Fruit fly (Drosophila melanogaster) whole organism, embryonic: ENCODE measurements around the gene Arl5.

ENCODE experiments used
- BEAF-32 ChIP-seq: fragments of 200-800 bp; sonication (Bioruptor generic); optimal IDR thresholded peaks from 3 replicates; lab custom pipeline; 2017; ENCODE audit warnings: missing biosample characterization, missing genetic modification characterization, mild to moderate bottlenecking, moderate library complexity, missing genetic modification reagents
- Bgb ChIP-seq: fragments of 200-800 bp; sonication (Bioruptor generic); IDR thresholded peaks from 2 replicates; pipeline ENCODE4 v1.3.6; 2022; ENCODE audit warnings: missing biosample characterization, missing genetic modification characterization; ENCODE audit not compliant: partially characterized antibody
- CG10959 ChIP-seq: fragments of 200-800 bp; sonication (Bioruptor generic); IDR thresholded peaks from 2 replicates; pipeline ENCODE4 v1.3.6; 2022; ENCODE audit warnings: missing biosample characterization, missing genetic modification characterization
- CG11504 ChIP-seq: fragments of 200-800 bp; sonication (Bioruptor generic); optimal IDR thresholded peaks from 3 replicates; lab custom pipeline; 2019; ENCODE audit warnings: missing biosample characterization, mild to moderate bottlenecking, missing genetic modification characterization, moderate library complexity
- CG11696 ChIP-seq: fragments of 200-800 bp; sonication (Bioruptor generic); IDR thresholded peaks from 2 replicates; pipeline ENCODE4 v1.3.6; 2022; ENCODE audit warnings: missing biosample characterization, missing genetic modification characterization
- CG13287 ChIP-seq: fragments of 200-800 bp; sonication (Bioruptor generic); IDR thresholded peaks from 2 replicates; pipeline ENCODE4 v1.3.6; 2022; ENCODE audit warnings: missing biosample characterization, missing genetic modification characterization; ENCODE audit not compliant: partially characterized antibody
- CG15073 ChIP-seq: fragments of 200-800 bp; sonication (Bioruptor generic); optimal IDR thresholded peaks from 2 replicates; lab custom pipeline; 2016; ENCODE audit warnings: missing biosample characterization, missing genetic modification characterization
- CG15601 ChIP-seq: fragments of 200-800 bp; sonication (Bioruptor generic); optimal IDR thresholded peaks from 3 replicates; lab custom pipeline; 2019; ENCODE audit warnings: missing biosample characterization, mild to moderate bottlenecking, missing genetic modification characterization, moderate library complexity
- CG18011 ChIP-seq: fragments of 200-800 bp; sonication (Bioruptor generic); optimal IDR thresholded peaks from 2 replicates; lab custom pipeline; 2017; ENCODE audit warnings: missing biosample characterization, missing genetic modification characterization, mild to moderate bottlenecking, moderate library complexity, missing genotype
- CG18619 ChIP-seq: fragments of 200-800 bp; sonication (Bioruptor generic); optimal IDR thresholded peaks from 3 replicates; lab custom pipeline; 2017; ENCODE audit warnings: missing biosample characterization, mild to moderate bottlenecking, missing genetic modification characterization
- CG2116 ChIP-seq: fragments of 200-800 bp; sonication (Bioruptor generic); optimal IDR thresholded peaks from 3 replicates; lab custom pipeline; 2018; ENCODE audit warnings: missing biosample characterization, mild to moderate bottlenecking, missing genetic modification characterization
- CG3065 ChIP-seq: fragments of 200-800 bp; sonication (Bioruptor generic); optimal IDR thresholded peaks from 2 replicates; lab custom pipeline; 2016; ENCODE audit warnings: missing biosample characterization, missing genetic modification characterization
- CG31365 ChIP-seq: fragments of 200-800 bp; sonication (Bioruptor generic); optimal IDR thresholded peaks from 2 replicates; lab custom pipeline; 2018; ENCODE audit warnings: missing biosample characterization, mild to moderate bottlenecking, missing genetic modification characterization
- CG3281 ChIP-seq: fragments of 200-800 bp; sonication (Bioruptor generic); optimal IDR thresholded peaks from 3 replicates; lab custom pipeline; 2017; ENCODE audit warnings: missing biosample characterization, mild to moderate bottlenecking, missing genetic modification characterization
- CG33213 ChIP-seq: fragments of 200-800 bp; sonication (Bioruptor generic); optimal IDR thresholded peaks from 3 replicates; lab custom pipeline; 2016; ENCODE audit warnings: missing biosample characterization, missing genetic modification characterization
- CG42726 ChIP-seq: fragments of 200-800 bp; sonication (Bioruptor generic); IDR thresholded peaks from 2 replicates; pipeline ENCODE4 v1.3.6; 2022; ENCODE audit warnings: missing biosample characterization, missing genetic modification characterization; ENCODE audit not compliant: partially characterized antibody
- CG4404 ChIP-seq: fragments of 200-800 bp; sonication (Bioruptor generic); IDR thresholded peaks from 2 replicates; pipeline ENCODE4 v1.3.6; 2022; ENCODE audit warnings: missing biosample characterization, missing genetic modification characterization
- CG4617 ChIP-seq: fragments of 200-800 bp; sonication (Bioruptor generic); optimal IDR thresholded peaks from 3 replicates; lab custom pipeline; 2016; ENCODE audit warnings: missing biosample characterization, missing genetic modification characterization, borderline replicate concordance
- CG6654 ChIP-seq: fragments of 200-800 bp; sonication (Bioruptor generic); optimal IDR thresholded peaks from 2 replicates; lab custom pipeline; 2017; ENCODE audit warnings: missing biosample characterization, mild to moderate bottlenecking, missing genetic modification characterization
- CG7357 ChIP-seq: fragments of 200-800 bp; sonication (Bioruptor generic); IDR thresholded peaks from 3 replicates; pipeline ENCODE4 v1.3.6; 2022; ENCODE audit warnings: missing biosample characterization, missing genetic modification characterization
- CG7786 ChIP-seq: fragments of 200-800 bp; sonication (Bioruptor generic); optimal IDR thresholded peaks from 2 replicates; lab custom pipeline; 2016; ENCODE audit warnings: missing biosample characterization, missing genetic modification characterization
- CG8388 ChIP-seq: fragments of 200-800 bp; sonication (Bioruptor generic); optimal IDR thresholded peaks from 2 replicates; lab custom pipeline; 2019; ENCODE audit warnings: missing biosample characterization, mild to moderate bottlenecking, missing genetic modification characterization, moderate library complexity
- Dad ChIP-seq: fragments of 200-800 bp; sonication (Bioruptor generic); optimal IDR thresholded peaks from 3 replicates; lab custom pipeline; 2016; ENCODE audit warnings: missing biosample characterization, missing genetic modification characterization
- Dip2 ChIP-seq: fragments of 200-800 bp; sonication (Bioruptor generic); IDR thresholded peaks from 2 replicates; pipeline ENCODE4 v1.3.6; 2022; ENCODE audit warnings: missing biosample characterization, missing genetic modification characterization
- Doc3 ChIP-seq: fragments of 200-800 bp; sonication (Bioruptor generic); IDR thresholded peaks from 3 replicates; pipeline ENCODE4 v1.3.6; 2022; ENCODE audit warnings: missing biosample characterization, missing genetic modification characterization; ENCODE audit not compliant: partially characterized antibody
- E2f2 ChIP-seq: fragments of 200-800 bp; sonication (Bioruptor generic); IDR thresholded peaks from 2 replicates; pipeline ENCODE4 v1.3.6; 2022; ENCODE audit warnings: missing biosample characterization, missing genetic modification characterization
- Elba2 ChIP-seq: fragments of 200-800 bp; sonication (Bioruptor generic); optimal IDR thresholded peaks from 3 replicates; lab custom pipeline; 2016; ENCODE audit warnings: missing biosample characterization, missing genetic modification characterization
- Hmr ChIP-seq: fragments of 200-800 bp; sonication (Bioruptor generic); optimal IDR thresholded peaks from 3 replicates; lab custom pipeline; 2017; ENCODE audit warnings: mild to moderate bottlenecking, missing biosample characterization, missing genetic modification reagents, missing genetic modification characterization
- Hr78 ChIP-seq, 2 experiments: fragments of 200-800 bp in 1 of 2; fragments of >200 bp in 1 of 2; sonication (Bioruptor generic) in 1 of 2; optimal IDR thresholded peaks; 2 replicates each; lab custom pipeline; 2017 to 2019; ENCODE audit warnings: missing biosample characterization in 2 of 2, missing genetic modification characterization in 2 of 2, mild to moderate bottlenecking in 1 of 2, moderate library complexity in 1 of 2
- Mes4 ChIP-seq: fragments of 200-800 bp; sonication (Bioruptor generic); optimal IDR thresholded peaks from 2 replicates; lab custom pipeline; 2016; ENCODE audit warnings: missing biosample characterization, missing genetic modification characterization
- Myb ChIP-seq: fragments of 200-800 bp; sonication (Bioruptor generic); optimal IDR thresholded peaks from 2 replicates; lab custom pipeline; 2016; ENCODE audit warnings: missing biosample characterization, missing genetic modification characterization
- Trl ChIP-seq, 3 experiments: fragments of >200 bp in 2 of 3; fragments of 200-800 bp in 1 of 3; sonication (Bioruptor generic) in 1 of 3; optimal IDR thresholded peaks; 2 replicates in 1 of 3; 3 replicates in 2 of 3; lab custom pipeline; 2016 to 2017; ENCODE audit warnings: missing biosample characterization in 1 of 3, missing genetic modification characterization in 1 of 3
- YL-1 ChIP-seq: fragments of 200-800 bp; sonication (Bioruptor generic); optimal IDR thresholded peaks from 3 replicates; lab custom pipeline; 2017; ENCODE audit warnings: missing biosample characterization, mild to moderate bottlenecking, missing genetic modification characterization
- btn ChIP-seq: fragments of 200-800 bp; sonication (Bioruptor generic); optimal IDR thresholded peaks from 2 replicates; lab custom pipeline; 2016; ENCODE audit warnings: missing biosample characterization, missing genetic modification characterization
- crp ChIP-seq, 2 experiments: fragments of 200-800 bp; sonication (Bioruptor generic); optimal IDR thresholded peaks; 2 replicates in 1 of 2; 3 replicates in 1 of 2; lab custom pipeline; 2017; ENCODE audit warnings: missing biosample characterization in 2 of 2, missing genetic modification characterization in 2 of 2, mild to moderate bottlenecking in 1 of 2, moderate library complexity in 1 of 2
- dpn ChIP-seq, 2 experiments: fragments of 200-800 bp; sonication (Bioruptor generic); optimal IDR thresholded peaks; 3 replicates each; lab custom pipeline; 2016; ENCODE audit warnings: missing biosample characterization in 2 of 2, missing genetic modification characterization in 2 of 2
- ftz-f1 ChIP-seq: fragments of 200-800 bp; sonication (Bioruptor generic); optimal IDR thresholded peaks from 2 replicates; lab custom pipeline; 2016; ENCODE audit warnings: missing biosample characterization, missing genetic modification characterization
- gcm2 ChIP-seq: fragments of 200-800 bp; sonication (Bioruptor generic); optimal IDR thresholded peaks from 2 replicates; lab custom pipeline; 2016; ENCODE audit warnings: missing biosample characterization, missing genetic modification characterization
- gro ChIP-seq: fragments of 200-800 bp; sonication (Bioruptor generic); optimal IDR thresholded peaks from 2 replicates; lab custom pipeline; 2016; ENCODE audit warnings: missing biosample characterization, missing genetic modification characterization
- ind ChIP-seq: fragments of 200-800 bp; sonication (Bioruptor generic); optimal IDR thresholded peaks from 3 replicates; lab custom pipeline; 2016; ENCODE audit warnings: missing biosample characterization, missing genetic modification characterization
- org-1 ChIP-seq: fragments of 200-800 bp; sonication (Bioruptor generic); optimal IDR thresholded peaks from 2 replicates; lab custom pipeline; 2017; ENCODE audit warnings: missing biosample characterization, missing genetic modification characterization
- phol ChIP-seq: fragments of 200-800 bp; sonication (Bioruptor generic); optimal IDR thresholded peaks from 3 replicates; lab custom pipeline; 2018; ENCODE audit warnings: missing biosample characterization, mild to moderate bottlenecking, missing genetic modification characterization, moderate library complexity
- rib ChIP-seq: fragments of 200-800 bp; sonication (Bioruptor generic); IDR thresholded peaks from 2 replicates; pipeline ENCODE4 v1.3.6; 2022; ENCODE audit warnings: missing biosample characterization, missing genetic modification characterization
- sd ChIP-seq: fragments of 200-800 bp; sonication (Bioruptor generic); optimal IDR thresholded peaks from 3 replicates; lab custom pipeline; 2018; ENCODE audit warnings: missing biosample characterization, mild to moderate bottlenecking, missing genetic modification characterization, moderate library complexity
- sna ChIP-seq: fragments of 200-800 bp; sonication (Bioruptor generic); IDR thresholded peaks from 2 replicates; pipeline ENCODE4 v1.3.6; 2022; ENCODE audit warnings: missing biosample characterization, missing genetic modification characterization; ENCODE audit not compliant: partially characterized antibody
- stwl ChIP-seq: fragments of 200-800 bp; sonication (Bioruptor generic); optimal IDR thresholded peaks from 3 replicates; lab custom pipeline; 2018; ENCODE audit warnings: missing biosample characterization, mild to moderate bottlenecking, missing genetic modification characterization, moderate library complexity
- sug ChIP-seq: fragments of 200-800 bp; optimal IDR thresholded peaks from 2 replicates; lab custom pipeline; 2019; ENCODE audit warnings: missing biosample characterization, mild to moderate bottlenecking, missing genetic modification characterization, moderate library complexity
- tna ChIP-seq: fragments of 200-800 bp; sonication (Bioruptor generic); IDR thresholded peaks from 2 replicates; pipeline ENCODE4 v1.3.6; 2022; ENCODE audit warnings: missing biosample characterization, missing genetic modification characterization; ENCODE audit not compliant: partially characterized antibody
- tx ChIP-seq: fragments of 200-800 bp; sonication (Bioruptor generic); optimal IDR thresholded peaks from 2 replicates; lab custom pipeline; 2016; ENCODE audit warnings: missing biosample characterization, missing genetic modification characterization

Arl5 gene

DNA sequence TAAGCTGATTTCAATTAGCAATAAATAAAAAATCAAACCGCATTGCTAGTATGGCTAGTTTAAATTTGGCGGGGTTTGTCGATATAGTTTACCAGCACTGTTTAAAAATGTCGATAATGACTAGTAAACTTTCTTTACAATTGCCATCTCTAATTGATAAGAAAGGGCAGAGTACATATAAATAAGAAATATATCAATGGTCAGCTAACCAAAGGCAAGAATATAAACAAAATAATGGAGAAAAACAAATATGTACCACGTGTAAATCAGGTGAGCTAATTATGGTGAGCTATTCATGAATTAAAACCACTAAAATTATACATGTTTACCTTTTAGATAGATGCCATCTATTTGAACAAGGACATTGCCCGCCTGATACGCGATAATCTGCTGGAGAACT is 39.3 kb upstream of the Arl5 start, which contains the start of gene Pex2 (continued):
- TF ChIP-seq CG15601 (tag; lab: Kevin White, UChicago) (peak; percentile 21), Bgb (GFP tag; lab: Robert Waterston, UW) (peak; percentile 28; the same call in 1 of the 2 replicates), tx (GFP tag; lab: Kevin White, UChicago) (no peak), org-1 (GFP tag; lab: Kevin White, UChicago) (no peak), sna (GFP tag; lab: Robert Waterston, UW) (peak; percentile 34; the same call in 1 of the 2 replicates), Elba2 (GFP tag; lab: Kevin White, UChicago) (no peak), CG6654 (GFP tag; lab: Kevin White, UChicago) (no peak), YL-1 (GFP tag; lab: Kevin White, UChicago) (peak; percentile 9), Mes4 (no peak), Doc3 (0 out of 3 replicates have a peak, but pooled peaks have one; percentile 21), Dad (GFP tag; lab: Kevin White, UChicago) (no peak), CG7786 (GFP tag; lab: Kevin White, UChicago) (no peak), CG18011 (GFP tag; lab: Kevin White, UChicago) (no peak), CG3065 (GFP tag; lab: Kevin White, UChicago) (no peak), CG11504 (tag; lab: Kevin White, UChicago) (no peak), gcm2 (GFP tag; lab: Kevin White, UChicago) (no peak), CG15073 (no peak), sug (peak; percentile 28), CG31365 (no peak), CG8388 (GFP tag; lab: Kevin White, UChicago) (no peak), Hr78 (GFP tag; optimal IDR thresholded peaks at IDR 0.05; lab: Kevin White, UChicago) (peak in 1 of 2 experiments; percentile 60), tna (GFP tag; lab: Robert Waterston, UW) (no peak), rib (GFP tag; lab: Robert Waterston, UW) (no peak), crp (GFP tag; optimal IDR thresholded peaks at IDR 0.05; lab: Kevin White, UChicago) (peak in 1 of 2 experiments; percentile 18), CG4617 (GFP tag; lab: Kevin White, UChicago) (peak; percentile 9), CG33213 (GFP tag; lab: Kevin White, UChicago) (peak; percentile 13), ftz-f1 (no peak), E2f2 (GFP tag; lab: Robert Waterston, UW) (peak; percentile 98), BEAF-32 (peak; percentile 50), stwl (tag; lab: Kevin White, UChicago) (peak; percentile 95), CG2116 (GFP tag; lab: Kevin White, UChicago) (peak; percentile 73), btn (GFP tag; lab: Kevin White, UChicago) (no peak), sd (tag; lab: Kevin White, UChicago) (peak; percentile 16), Dip2 (GFP tag; lab: Robert Waterston, UW) (no peak), CG42726 (GFP tag; lab: Robert Waterston, UW) (no peak), CG11696 (GFP tag; lab: Robert Waterston, UW) (no peak), Trl (optimal IDR thresholded peaks at IDR 0.05; lab: Kevin White, UChicago) (no peak), Trl (GFP tag; optimal IDR thresholded peaks at IDR 0.05; lab: Kevin White, UChicago) (no peak), CG4404 (GFP tag; lab: Robert Waterston, UW) (no peak), phol (peak; percentile 91), Hmr (GFP tag; lab: Kevin White, UChicago) (peak; percentile 33), CG13287 (peak; percentile 69), ind (GFP tag; lab: Kevin White, UChicago) (no peak), CG3281 (GFP tag; lab: Kevin White, UChicago) (no peak), gro (peak; percentile 55), CG18619 (GFP tag; lab: Kevin White, UChicago) (no peak), CG7357 (GFP tag; lab: Robert Waterston, UW) (no peak), CG10959 (GFP tag; lab: Robert Waterston, UW) (no peak), Myb (GFP tag; lab: Kevin White, UChicago) (peak; percentile 27), dpn (GFP tag; optimal IDR thresholded peaks at IDR 0.05; lab: Kevin White, UChicago) (no peak)
